Worm (Caenorhabditis elegans): ENCODE results near the gene F07A11.5.

- TF ChIP-seq med-1 (GFP tag; optimal IDR thresholded peaks at IDR 0.05; ENCODE audit: insufficient read depth) = no peak
- TF ChIP-seq flt-1 (GFP tag; IDR thresholded peaks at IDR 0.05) = peak; percentile 72; the same call in 1 of the 2 replicates
- peak; percentile 70 for TF ChIP-seq cog-1 (tag; optimal IDR thresholded peaks at IDR 0.05)
- no peak for TF ChIP-seq ref-1 (GFP tag; conservative IDR thresholded peaks at IDR 0.05)
- 0 out of 2 replicates have a peak, but pooled peaks have one; percentile 65 for TF ChIP-seq tab-1 (GFP tag; IDR thresholded peaks at IDR 0.05)
Measured at ce11 chrII:11566970-11567711, 45.0 kb upstream of the F07A11.5 start, which contains the start of gene F54D5.5.
